Fruit fly (Drosophila melanogaster) whole organism, embryonic: Measurements from ENCODE around the gene Polr3F.

Source experiments
- Atf-2 ChIP-seq: fragments of 200-800 bp; sonication (Bioruptor generic); optimal IDR thresholded peaks from 2 replicates; lab custom pipeline; 2016; ENCODE audit warnings: missing biosample characterization, missing genetic modification characterization
- CG11398 ChIP-seq: fragments of 200-800 bp; sonication (Bioruptor generic); optimal IDR thresholded peaks from 2 replicates; lab custom pipeline; 2016; ENCODE audit warnings: missing biosample characterization, missing genetic modification characterization
- CG12104 ChIP-seq: fragments of 200-800 bp; sonication (Bioruptor generic); optimal IDR thresholded peaks from 3 replicates; lab custom pipeline; 2016; ENCODE audit warnings: missing biosample characterization, missing genetic modification characterization
- CG1233 ChIP-seq: fragments of 200-800 bp; sonication (Bioruptor generic); optimal IDR thresholded peaks from 4 replicates; lab custom pipeline; 2018; ENCODE audit warnings: missing biosample characterization, mild to moderate bottlenecking, missing genetic modification characterization
- CG13894 ChIP-seq: fragments of 200-800 bp; sonication (Bioruptor generic); optimal IDR thresholded peaks from 3 replicates; lab custom pipeline; 2018; ENCODE audit warnings: missing biosample characterization, mild to moderate bottlenecking, missing genetic modification characterization, moderate library complexity
- CG16779 ChIP-seq: fragments of 200-800 bp; sonication (Bioruptor generic); IDR thresholded peaks from 2 replicates; pipeline ENCODE4 v1.3.6; 2022; ENCODE audit warnings: missing biosample characterization, missing genetic modification characterization
- CG17359 ChIP-seq: fragments of 200-800 bp; sonication (Bioruptor generic); optimal IDR thresholded peaks from 3 replicates; lab custom pipeline; 2018; ENCODE audit warnings: missing biosample characterization, mild to moderate bottlenecking, missing genetic modification characterization, moderate library complexity
- CG17802 ChIP-seq: fragments of 200-800 bp; sonication (Bioruptor generic); optimal IDR thresholded peaks from 2 replicates; lab custom pipeline; 2018; ENCODE audit warnings: missing biosample characterization, mild to moderate bottlenecking, missing genetic modification characterization, moderate library complexity
- CG17912 ChIP-seq: fragments of 200-800 bp; sonication (Bioruptor generic); optimal IDR thresholded peaks from 2 replicates; lab custom pipeline; 2018; ENCODE audit warnings: missing biosample characterization, mild to moderate bottlenecking, missing genetic modification characterization
- CG18262 ChIP-seq: fragments of 200-800 bp; optimal IDR thresholded peaks from 3 replicates; lab custom pipeline; 2019; ENCODE audit warnings: missing biosample characterization, mild to moderate bottlenecking, missing genetic modification characterization, moderate library complexity
- CG1832 ChIP-seq: fragments of 200-800 bp; sonication (Bioruptor generic); optimal IDR thresholded peaks from 2 replicates; lab custom pipeline; 2017; ENCODE audit warnings: missing biosample characterization, mild to moderate bottlenecking, missing genetic modification characterization, inconsistent platforms
- CG30020 ChIP-seq: fragments of 200-800 bp; optimal IDR thresholded peaks from 2 replicates; lab custom pipeline; 2019; ENCODE audit warnings: missing biosample characterization, mild to moderate bottlenecking, missing genetic modification characterization, moderate library complexity
- CG33557 ChIP-seq: fragments of 200-800 bp; sonication (Bioruptor generic); optimal IDR thresholded peaks from 2 replicates; lab custom pipeline; 2019; ENCODE audit warnings: missing biosample characterization, mild to moderate bottlenecking, missing genetic modification characterization, moderate library complexity
- CG34422 ChIP-seq: fragments of 200-800 bp; sonication (Bioruptor generic); IDR thresholded peaks from 3 replicates; pipeline ENCODE4 v1.3.6; 2022; ENCODE audit warnings: missing biosample characterization, missing genetic modification characterization
- CG42726 ChIP-seq: fragments of 200-800 bp; sonication (Bioruptor generic); IDR thresholded peaks from 2 replicates; pipeline ENCODE4 v1.3.6; 2022; ENCODE audit warnings: missing biosample characterization, missing genetic modification characterization; ENCODE audit not compliant: partially characterized antibody
- CG7357 ChIP-seq: fragments of 200-800 bp; sonication (Bioruptor generic); IDR thresholded peaks from 3 replicates; pipeline ENCODE4 v1.3.6; 2022; ENCODE audit warnings: missing biosample characterization, missing genetic modification characterization
- CG7928 ChIP-seq: fragments of 200-800 bp; sonication (Bioruptor generic); optimal IDR thresholded peaks from 2 replicates; lab custom pipeline; 2017; ENCODE audit warnings: missing biosample characterization, mild to moderate bottlenecking, missing genetic modification characterization
- CG8478 ChIP-seq: fragments of >200 bp; optimal IDR thresholded peaks from 2 replicates; lab custom pipeline; 2018
- CG8924 ChIP-seq: fragments of 200-800 bp; optimal IDR thresholded peaks from 3 replicates; lab custom pipeline; 2019; ENCODE audit warnings: missing biosample characterization, mild to moderate bottlenecking, missing genetic modification characterization, moderate library complexity
- CG9876 ChIP-seq: fragments of 200-800 bp; sonication (Bioruptor generic); optimal IDR thresholded peaks from 2 replicates; lab custom pipeline; 2016; ENCODE audit warnings: missing biosample characterization, missing genetic modification characterization
- CrebB ChIP-seq: fragments of 200-800 bp; sonication (Bioruptor generic); optimal IDR thresholded peaks from 3 replicates; lab custom pipeline; 2018; ENCODE audit warnings: missing biosample characterization, mild to moderate bottlenecking, missing genetic modification characterization
- Dbx ChIP-seq: fragments of 200-800 bp; sonication (Bioruptor generic); IDR thresholded peaks from 3 replicates; pipeline ENCODE4 v1.3.6; 2022; ENCODE audit warnings: missing biosample characterization, missing genetic modification characterization
- E2f2 ChIP-seq: fragments of 200-800 bp; sonication (Bioruptor generic); IDR thresholded peaks from 2 replicates; pipeline ENCODE4 v1.3.6; 2022; ENCODE audit warnings: missing biosample characterization, missing genetic modification characterization
- Fer2 ChIP-seq: fragments of 200-800 bp; sonication (Bioruptor generic); optimal IDR thresholded peaks from 2 replicates; lab custom pipeline; 2018; ENCODE audit warnings: missing biosample characterization, mild to moderate bottlenecking, missing genetic modification characterization, moderate library complexity
- Gug ChIP-seq: fragments of 200-800 bp; sonication (Bioruptor generic); IDR thresholded peaks from 4 replicates; pipeline ENCODE4 v1.3.6; 2022; ENCODE audit warnings: missing biosample characterization, missing genetic modification characterization
- Hey ChIP-seq: fragments of 200-800 bp; sonication (Bioruptor generic); optimal IDR thresholded peaks from 3 replicates; lab custom pipeline; 2018; ENCODE audit warnings: missing biosample characterization, mild to moderate bottlenecking, missing genetic modification characterization
- Hr3 ChIP-seq: fragments of 200-800 bp; sonication (Bioruptor generic); optimal IDR thresholded peaks from 3 replicates; lab custom pipeline; 2016; ENCODE audit warnings: missing biosample characterization, missing genetic modification characterization
- Nf-YC ChIP-seq: fragments of 200-800 bp; optimal IDR thresholded peaks from 3 replicates; lab custom pipeline; 2019; ENCODE audit warnings: missing biosample characterization, mild to moderate bottlenecking, missing genetic modification characterization, moderate library complexity
- PHDP ChIP-seq: fragments of 200-800 bp; sonication (Bioruptor generic); optimal IDR thresholded peaks from 3 replicates; lab custom pipeline; 2018; ENCODE audit warnings: missing biosample characterization, mild to moderate bottlenecking, missing genetic modification characterization, moderate library complexity
- Pdp1 ChIP-seq, 2 experiments: fragments of 200-800 bp; sonication (Bioruptor generic); optimal IDR thresholded peaks; 3 replicates each; lab custom pipeline; 2016; ENCODE audit warnings: missing biosample characterization in 2 of 2, missing genetic modification characterization in 2 of 2, mild to moderate bottlenecking in 1 of 2, moderate library complexity in 1 of 2
- Poxn ChIP-seq: fragments of 200-800 bp; sonication (Bioruptor generic); IDR thresholded peaks from 2 replicates; pipeline ENCODE4 v1.3.6; 2022; ENCODE audit warnings: missing biosample characterization, missing genetic modification characterization
- Side ChIP-seq: fragments of 200-800 bp; sonication (Bioruptor generic); optimal IDR thresholded peaks from 2 replicates; lab custom pipeline; 2016; ENCODE audit warnings: missing biosample characterization, missing genetic modification characterization
- Taf1 ChIP-seq: fragments of 200-800 bp; sonication (Bioruptor generic); IDR thresholded peaks from 2 replicates; pipeline ENCODE4 v1.3.6; 2022; ENCODE audit warnings: missing biosample characterization, missing genetic modification characterization
- bcd ChIP-seq: fragments of 200-800 bp; sonication (Bioruptor generic); optimal IDR thresholded peaks from 2 replicates; lab custom pipeline; 2017; ENCODE audit warnings: missing biosample characterization, mild to moderate bottlenecking, missing genetic modification characterization
- bigmax ChIP-seq: fragments of 200-800 bp; sonication (Bioruptor generic); optimal IDR thresholded peaks from 2 replicates; lab custom pipeline; 2018; ENCODE audit warnings: missing biosample characterization, mild to moderate bottlenecking, missing genetic modification characterization
- dysf ChIP-seq: fragments of 200-800 bp; sonication (Bioruptor generic); IDR thresholded peaks from 3 replicates; pipeline ENCODE4 v1.3.6; 2022; ENCODE audit warnings: missing biosample characterization, missing genetic modification characterization
- fru ChIP-seq: fragments of >200 bp; optimal IDR thresholded peaks from 2 replicates; lab custom pipeline; 2017
- hth ChIP-seq: fragments of >200 bp; optimal IDR thresholded peaks from 2 replicates; lab custom pipeline; 2017; ENCODE audit warnings: inconsistent platforms
- inv ChIP-seq: fragments of 200-800 bp; sonication (Bioruptor generic); IDR thresholded peaks from 2 replicates; pipeline ENCODE4 v1.3.6; 2022; ENCODE audit warnings: missing biosample characterization, missing genetic modification characterization; ENCODE audit not compliant: partially characterized antibody
- lab ChIP-seq: fragments of 200-800 bp; sonication (Bioruptor generic); optimal IDR thresholded peaks from 3 replicates; lab custom pipeline; 2017; ENCODE audit warnings: missing biosample characterization, missing genetic modification characterization, mild to moderate bottlenecking, moderate library complexity, missing genetic modification reagents
- lmd ChIP-seq: fragments of 200-800 bp; sonication (Bioruptor generic); IDR thresholded peaks from 2 replicates; pipeline ENCODE4 v1.3.6; 2022; ENCODE audit warnings: missing biosample characterization, missing genetic modification characterization
- lov ChIP-seq, 2 experiments: fragments of 200-800 bp in 1 of 2; fragments of >200 bp in 1 of 2; sonication (Bioruptor generic) in 1 of 2; IDR thresholded peaks in 1 of 2; optimal IDR thresholded peaks in 1 of 2; 2 replicates in 1 of 2; 3 replicates in 1 of 2; pipeline versions ENCODE4 v1.3.6 to Lab custom; 2017 to 2022; ENCODE audit warnings: missing biosample characterization in 1 of 2, missing genetic modification characterization in 1 of 2
- luna ChIP-seq: fragments of 200-800 bp; sonication (Bioruptor generic); optimal IDR thresholded peaks from 2 replicates; lab custom pipeline; 2016; ENCODE audit warnings: missing biosample characterization, missing genetic modification characterization
- nau ChIP-seq: fragments of 200-800 bp; sonication (Bioruptor generic); optimal IDR thresholded peaks from 3 replicates; lab custom pipeline; 2017; ENCODE audit warnings: missing biosample characterization, mild to moderate bottlenecking, missing genetic modification characterization, missing genetic modification reagents
- peb ChIP-seq: fragments of 200-800 bp; sonication (Bioruptor generic); IDR thresholded peaks from 2 replicates; pipeline ENCODE4 v1.3.6; 2022; ENCODE audit warnings: missing biosample characterization, missing genetic modification characterization
- stc ChIP-seq: fragments of 200-800 bp; sonication (Bioruptor generic); IDR thresholded peaks from 2 replicates; pipeline ENCODE4 v1.3.6; 2022; ENCODE audit warnings: missing biosample characterization, missing genetic modification characterization
- stwl ChIP-seq: fragments of 200-800 bp; sonication (Bioruptor generic); optimal IDR thresholded peaks from 3 replicates; lab custom pipeline; 2018; ENCODE audit warnings: missing biosample characterization, mild to moderate bottlenecking, missing genetic modification characterization, moderate library complexity
- ttk ChIP-seq: fragments of 200-800 bp; sonication (Bioruptor generic); IDR thresholded peaks from 2 replicates; pipeline ENCODE4 v2.1.2; 2022; ENCODE audit warnings: missing biosample characterization, missing genetic modification characterization
- tx ChIP-seq: fragments of 200-800 bp; sonication (Bioruptor generic); optimal IDR thresholded peaks from 2 replicates; lab custom pipeline; 2016; ENCODE audit warnings: missing biosample characterization, missing genetic modification characterization
- vvl ChIP-seq: fragments of 200-800 bp; sonication (Bioruptor generic); IDR thresholded peaks from 2 replicates; pipeline ENCODE4 v1.3.6; 2022; ENCODE audit warnings: missing biosample characterization, missing genetic modification characterization

Gene Polr3F

DNA sequence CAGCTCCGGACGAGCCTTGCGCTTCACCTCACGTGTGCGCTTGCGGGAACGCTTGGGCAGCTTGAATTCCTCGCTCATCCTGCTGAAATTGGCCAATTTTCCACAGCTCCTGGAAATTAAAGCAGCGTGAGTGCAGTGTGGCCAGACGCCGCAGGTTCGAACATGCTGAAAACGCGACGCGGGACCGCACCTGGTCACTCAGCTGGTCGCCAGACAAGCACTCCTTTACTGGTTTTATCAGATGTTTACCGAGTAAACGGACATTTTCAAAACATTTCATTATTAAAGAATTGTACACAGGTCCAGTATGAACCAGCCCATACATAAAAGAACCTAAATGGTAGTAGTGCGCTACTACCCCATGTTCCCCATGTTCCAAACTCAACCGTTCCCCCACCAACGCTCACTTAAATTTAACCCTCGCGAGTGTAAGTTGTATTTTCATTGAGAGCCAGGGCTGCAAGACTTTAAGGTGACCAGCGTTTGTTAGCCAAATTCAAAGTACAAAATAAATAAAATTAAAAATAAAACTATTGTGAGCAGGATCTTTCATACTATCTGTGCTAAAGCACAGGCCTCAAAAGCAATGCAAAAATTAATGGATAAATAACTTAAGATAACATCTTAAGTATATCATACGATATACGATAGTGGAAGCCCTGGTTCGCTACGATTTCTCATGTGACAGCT is 4.8 kb downstream of the Polr3F start, which contains the start of the genes JMJD6, CG7071 and Muted (continued):
- peak; percentile 63 for TF ChIP-seq Hey (tag; lab: Kevin White, UChicago)
- TF ChIP-seq luna (GFP tag; lab: Kevin White, UChicago) = peak; percentile 34
- no peak for TF ChIP-seq hth (lab: Kevin White, UChicago)
- TF ChIP-seq fru = no peak
- no peak for TF ChIP-seq bigmax (GFP tag; lab: Kevin White, UChicago)
- peak; percentile 87 for TF ChIP-seq Atf-2 (GFP tag; lab: Kevin White, UChicago)
- TF ChIP-seq CG16779 (GFP tag; lab: Robert Waterston, UW) = peak; percentile 79
- no peak for TF ChIP-seq peb (GFP tag; lab: Robert Waterston, UW)
- peak; percentile 77 for TF ChIP-seq CrebB
- peak; percentile 87 for TF ChIP-seq stwl (tag; lab: Kevin White, UChicago)
- peak; percentile 76 for TF ChIP-seq CG17802 (tag; lab: Kevin White, UChicago)
- peak; percentile 94 for TF ChIP-seq CG13894 (tag; lab: Kevin White, UChicago)
- TF ChIP-seq CG17359 (tag; lab: Kevin White, UChicago) = peak; percentile 90
- peak; percentile 85 for TF ChIP-seq CG7357 (GFP tag; lab: Robert Waterston, UW)
- peak; percentile 90 for TF ChIP-seq CG30020
- peak; percentile 91 for TF ChIP-seq ttk (GFP tag; lab: Robert Waterston, UW)
- no peak for TF ChIP-seq CG1832 (GFP tag; lab: Kevin White, UChicago)
- peak; percentile 99 for TF ChIP-seq CG7928 (GFP tag; lab: Kevin White, UChicago)
- peak; percentile 87 for TF ChIP-seq CG1233
- peak; percentile 89 for TF ChIP-seq CG33557 (GFP tag; lab: Kevin White, UChicago)
- peak; percentile 87 for TF ChIP-seq Gug
- peak; percentile 91 for TF ChIP-seq Dbx (GFP tag; lab: Robert Waterston, UW)
- peak; percentile 82 for TF ChIP-seq CG8924
- peak; percentile 66; the same call in 1 of the 2 replicates for TF ChIP-seq CG42726
- peak; percentile 76 for TF ChIP-seq Taf1 (GFP tag; lab: Robert Waterston, UW)
- TF ChIP-seq PHDP = peak; percentile 92
- peak; percentile 76 for TF ChIP-seq Poxn
- TF ChIP-seq lmd (GFP tag; lab: Robert Waterston, UW) = peak; percentile 91
- peak; percentile 90 for TF ChIP-seq dysf (GFP tag; lab: Robert Waterston, UW)
- TF ChIP-seq CG17912 (GFP tag; lab: Kevin White, UChicago) = peak; percentile 88
- peak; percentile 78 for TF ChIP-seq Nf-YC (tag; lab: Kevin White, UChicago)
- TF ChIP-seq CG12104 = peak; percentile 91
- peak; percentile 79; the same call in 1 of the 2 replicates for TF ChIP-seq stc (GFP tag; lab: Robert Waterston, UW)
- TF ChIP-seq lov (optimal IDR thresholded peaks at IDR 0.05; lab: Kevin White, UChicago) = no peak
- TF ChIP-seq lov (GFP tag; IDR thresholded peaks at IDR 0.05; lab: Robert Waterston, UW) = peak; percentile 87; the same call in 2 of the 3 replicates
- peak; percentile 76 for TF ChIP-seq CG18262 (tag; lab: Kevin White, UChicago)
- peak; percentile 81 to 91 for TF ChIP-seq Pdp1 (GFP tag; optimal IDR thresholded peaks at IDR 0.05; lab: Kevin White, UChicago)
- TF ChIP-seq nau (GFP tag; lab: Kevin White, UChicago) = peak; percentile 80
- TF ChIP-seq Side (GFP tag; lab: Kevin White, UChicago) = peak; percentile 79
- peak; percentile 95 for TF ChIP-seq lab
- peak; percentile 92 for TF ChIP-seq Hr3
- TF ChIP-seq CG11398 (GFP tag; lab: Kevin White, UChicago) = peak; percentile 78
- no peak for TF ChIP-seq CG8478 (lab: Kevin White, UChicago)
- peak; percentile 93 for TF ChIP-seq CG34422
- peak; percentile 79 for TF ChIP-seq E2f2
- peak; percentile 91 for TF ChIP-seq tx (GFP tag; lab: Kevin White, UChicago)
- TF ChIP-seq Fer2 (tag; lab: Kevin White, UChicago) = peak; percentile 92
- peak; percentile 63 for TF ChIP-seq CG9876
- peak; percentile 74 for TF ChIP-seq inv
- peak; percentile 94 for TF ChIP-seq vvl (GFP tag; lab: Robert Waterston, UW)
- peak; percentile 90 for TF ChIP-seq bcd (GFP tag; lab: Kevin White, UChicago)
